Fruit fly (Drosophila melanogaster): Measurements from ENCODE around the gene pll.

pll gene

DNA sequence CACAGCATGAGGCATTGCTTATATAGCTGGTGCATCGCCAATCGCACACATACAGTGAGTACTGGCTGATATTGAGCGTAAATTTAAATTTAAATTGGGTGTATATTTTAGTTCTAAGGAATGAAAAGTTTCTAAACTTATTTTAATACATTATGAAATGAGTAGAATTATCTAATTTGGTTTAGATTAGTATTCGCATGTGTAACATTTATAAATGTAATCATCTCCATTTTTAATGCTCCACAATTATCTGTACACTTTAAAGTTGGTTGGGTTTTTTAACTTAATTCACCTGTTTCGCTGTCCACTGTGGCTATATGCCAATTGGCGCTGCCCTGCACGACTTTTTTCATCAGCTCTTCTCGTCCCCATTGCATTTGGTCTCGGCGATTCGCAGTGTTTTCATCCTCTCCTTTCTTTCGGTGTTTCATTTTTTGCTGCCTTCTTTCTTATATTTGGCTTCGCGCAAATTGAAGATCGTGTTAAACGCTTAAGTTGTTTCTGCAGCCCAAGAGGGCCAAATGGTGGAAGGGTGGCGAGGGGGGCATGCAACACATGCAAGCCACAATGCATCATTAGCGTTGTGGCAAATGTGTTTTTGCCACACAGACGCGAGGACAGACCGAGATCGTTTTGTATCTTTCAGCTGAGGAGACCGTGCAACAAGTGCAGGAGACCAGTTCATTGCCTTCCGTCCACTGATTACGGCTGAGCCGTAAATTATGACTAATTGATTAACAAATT lies 51.3 kb downstream of the pll start:
- TF ChIP-seq ey (GFP tag; optimal IDR thresholded peaks at IDR 0.05) (peak; percentile 29), sage (GFP tag; optimal IDR thresholded peaks at IDR 0.05) (peak; percentile 16), h (GFP tag; optimal IDR thresholded peaks at IDR 0.05) (peak; percentile 88), pan (optimal IDR thresholded peaks at IDR 0.05) (no peak), Abd-B (GFP tag; optimal IDR thresholded peaks at IDR 0.05) (no peak), Jra (GFP tag; optimal IDR thresholded peaks at IDR 0.05) (no peak), CG9705 (GFP tag; optimal IDR thresholded peaks at IDR 0.05) (peak; percentile 53), Hnf4 (GFP tag; optimal IDR thresholded peaks at IDR 0.05) (peak; percentile 20), Sp1 (GFP tag; optimal IDR thresholded peaks at IDR 0.05) (peak; percentile 81), Dif (GFP tag; optimal IDR thresholded peaks at IDR 0.05; ENCODE audit: partially characterized antibody) (peak; percentile 28), woc (GFP tag; optimal IDR thresholded peaks at IDR 0.05) (peak; percentile 30), Hr83 (GFP tag; optimal IDR thresholded peaks at IDR 0.05; ENCODE audit: poor library complexity, severe bottlenecking) (no peak), jim (GFP tag; optimal IDR thresholded peaks at IDR 0.05) (no peak), tai (GFP tag; optimal IDR thresholded peaks at IDR 0.05) (no peak), usp (GFP tag; optimal IDR thresholded peaks at IDR 0.05) (no peak), br (GFP tag; optimal IDR thresholded peaks at IDR 0.05) (no peak), CG32264 (GFP tag; optimal IDR thresholded peaks at IDR 0.05) (peak; percentile 3), brk (GFP tag; optimal IDR thresholded peaks at IDR 0.05) (no peak), Dfd (GFP tag; optimal IDR thresholded peaks at IDR 0.05) (no peak), OdsH (GFP tag; optimal IDR thresholded peaks at IDR 0.05) (peak; percentile 84), Vsx2 (GFP tag; optimal IDR thresholded peaks at IDR 0.05; ENCODE audit: partially characterized antibody) (peak; percentile 24), Rel (GFP tag; optimal IDR thresholded peaks at IDR 0.05) (no peak), Rel (tag; optimal IDR thresholded peaks at IDR 0.05) (no peak), GATAd (GFP tag; optimal IDR thresholded peaks at IDR 0.05) (no peak), dl (GFP tag; optimal IDR thresholded peaks at IDR 0.05; ENCODE audit: insufficient read depth in 1 of 2, partially characterized antibody in 2 of 2) (no peak), dmrt93B (GFP tag; optimal IDR thresholded peaks at IDR 0.05) (peak; percentile 63), lola (GFP tag; optimal IDR thresholded peaks at IDR 0.05) (no peak), sv (GFP tag; optimal IDR thresholded peaks at IDR 0.05) (no peak), HLH106 (tag; optimal IDR thresholded peaks at IDR 0.05) (peak; percentile 87), Mio (GFP tag; optimal IDR thresholded peaks at IDR 0.05) (no peak), CrebA (GFP tag; optimal IDR thresholded peaks at IDR 0.05; ENCODE audit: borderline replicate concordance) (peak; percentile 0), rgr (GFP tag; optimal IDR thresholded peaks at IDR 0.05) (peak; percentile 74), foxo (GFP tag; optimal IDR thresholded peaks at IDR 0.05) (peak in 1 of 2 experiments; percentile 85), Hr78 (GFP tag; optimal IDR thresholded peaks at IDR 0.05) (no peak), fru (GFP tag; optimal IDR thresholded peaks at IDR 0.05) (peak; percentile 85), psq (GFP tag; optimal IDR thresholded peaks at IDR 0.05) (peak; percentile 92), Myc (optimal IDR thresholded peaks at IDR 0.05) (no peak), N (GFP tag; optimal IDR thresholded peaks at IDR 0.05) (no peak), dsf (GFP tag; optimal IDR thresholded peaks at IDR 0.05; ENCODE audit: borderline replicate concordance) (no peak)
